Worm (Caenorhabditis elegans): ENCODE results near the gene F59B2.9.

F59B2.9 gene

DNA sequence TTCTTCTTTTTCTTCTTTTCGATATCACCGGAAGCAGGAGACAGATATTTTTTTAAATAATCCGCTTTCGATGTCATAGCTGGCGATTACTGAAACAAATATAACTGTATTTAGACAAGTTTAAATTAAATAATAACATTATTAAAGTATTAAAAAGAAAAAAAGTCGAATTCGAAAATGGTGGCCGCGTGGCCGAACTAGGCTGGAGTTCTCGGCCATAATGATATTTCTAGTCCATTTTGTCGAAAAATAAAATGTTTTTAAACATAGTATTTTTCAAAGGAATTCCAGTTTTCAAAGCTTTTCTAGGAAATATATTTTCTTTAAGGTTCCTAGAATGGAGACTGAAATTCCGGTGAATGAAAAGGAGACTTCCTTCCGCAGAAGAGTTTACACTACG, 44.6 kb downstream of the F59B2.9 start, which contains the start of the genes bud-13 and rpap-2:
TSS of gene bud-13 (minus strand) at position 89 of the 400 bp plus-strand sequence.
TSS of gene rpap-2 (plus strand) at position 329 of the 400 bp plus-strand sequence.
- no peak for TF ChIP-seq nhr-12 (tag; optimal IDR thresholded peaks at IDR 0.05)
- TF ChIP-seq nhr-28 (tag; optimal IDR thresholded peaks at IDR 0.05): no peak
- TF ChIP-seq zip-8 (tag; optimal IDR thresholded peaks at IDR 0.05): no peak

DNA sequence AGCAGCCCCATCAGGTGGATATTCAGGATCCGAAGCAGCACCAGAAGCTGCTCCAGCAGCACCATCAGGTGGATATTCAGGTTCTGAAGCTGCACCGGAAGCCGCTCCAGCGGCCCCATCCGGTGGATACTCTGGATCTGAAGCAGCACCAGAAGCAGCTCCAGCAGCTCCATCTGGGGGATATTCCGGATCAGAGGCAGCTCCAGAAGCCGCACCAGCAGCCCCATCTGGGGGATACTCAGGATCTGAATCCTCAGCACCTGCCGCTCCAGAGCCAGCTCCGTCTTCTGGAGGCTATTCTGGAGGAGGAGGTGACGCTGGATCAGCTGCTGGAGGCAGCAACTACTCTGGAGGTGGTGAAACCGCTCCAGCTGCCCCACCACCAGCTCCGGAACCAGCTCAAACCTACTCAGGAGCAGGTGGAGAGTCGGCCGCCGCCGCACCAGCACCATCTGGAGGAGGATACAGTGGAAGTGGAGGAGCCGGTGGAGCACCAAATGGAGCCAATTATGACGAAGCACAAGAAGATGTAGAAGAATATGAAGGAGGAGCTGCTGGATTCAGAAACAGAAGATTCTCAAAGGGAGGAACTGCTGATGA, 47.4 kb downstream of the F59B2.9 start:
- TF ChIP-seq elt-3 (tag; optimal IDR thresholded peaks at IDR 0.05) (no peak), drap-1 (GFP tag; optimal IDR thresholded peaks at IDR 0.05) (no peak), lin-32 (GFP tag; optimal IDR thresholded peaks at IDR 0.05) (no peak), mab-5 (tag; optimal IDR thresholded peaks at IDR 0.05) (no peak), ztf-11 (tag; optimal IDR thresholded peaks at IDR 0.05) (no peak), nhr-76 (tag; optimal IDR thresholded peaks at IDR 0.05) (no peak), snpc-4 (tag; optimal IDR thresholded peaks at IDR 0.05) (no peak), ces-1 (GFP tag; optimal IDR thresholded peaks at IDR 0.05) (no peak), lin-13 (tag; optimal IDR thresholded peaks at IDR 0.05) (no peak), bed-3 (GFP tag; optimal IDR thresholded peaks at IDR 0.05) (no peak), zip-8 (tag; optimal IDR thresholded peaks at IDR 0.05) (no peak), cnd-1 (tag; optimal IDR thresholded peaks at IDR 0.05) (no peak), unc-120 (tag; optimal IDR thresholded peaks at IDR 0.05; ENCODE audit: poor library complexity, severe bottlenecking) (no peak), ham-2 (GFP tag; optimal IDR thresholded peaks at IDR 0.05) (no peak), unc-39 (tag; optimal IDR thresholded peaks at IDR 0.05) (no peak), nhr-237 (tag; optimal IDR thresholded peaks at IDR 0.05) (no peak), nhr-28 (tag; optimal IDR thresholded peaks at IDR 0.05) (no peak), mls-2 (tag; optimal IDR thresholded peaks at IDR 0.05) (no peak), sem-2 (GFP tag; optimal IDR thresholded peaks at IDR 0.05) (no peak)

DNA sequence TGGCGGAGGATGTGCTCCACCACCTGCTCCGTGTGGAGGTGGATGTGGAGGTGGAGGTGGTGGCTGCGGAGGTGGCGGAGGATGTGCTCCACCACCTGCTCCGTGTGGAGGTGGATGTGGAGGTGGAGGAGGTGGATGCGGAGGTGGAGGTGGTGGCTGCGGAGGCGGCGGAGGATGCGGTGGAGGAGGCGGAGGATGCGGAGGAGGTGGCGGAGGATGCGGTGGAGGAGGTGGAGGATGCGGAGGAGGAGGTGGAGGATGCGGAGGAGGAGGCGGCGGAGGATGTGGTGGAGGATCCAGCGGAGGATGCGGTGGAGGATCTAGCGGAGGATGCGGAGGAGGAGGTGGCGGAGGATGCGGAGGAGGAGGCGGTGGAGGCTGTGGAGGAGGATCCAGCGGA, 49.7 kb downstream of the F59B2.9 start:
- no peak for TF ChIP-seq lin-13 (tag; optimal IDR thresholded peaks at IDR 0.05)
- peak; percentile 40 for TF ChIP-seq cnd-1 (tag; optimal IDR thresholded peaks at IDR 0.05)
- TF ChIP-seq sptf-1 (tag; optimal IDR thresholded peaks at IDR 0.05): peak; percentile 21
- no peak for TF ChIP-seq unc-62 (GFP tag; optimal IDR thresholded peaks at IDR 0.05)

DNA sequence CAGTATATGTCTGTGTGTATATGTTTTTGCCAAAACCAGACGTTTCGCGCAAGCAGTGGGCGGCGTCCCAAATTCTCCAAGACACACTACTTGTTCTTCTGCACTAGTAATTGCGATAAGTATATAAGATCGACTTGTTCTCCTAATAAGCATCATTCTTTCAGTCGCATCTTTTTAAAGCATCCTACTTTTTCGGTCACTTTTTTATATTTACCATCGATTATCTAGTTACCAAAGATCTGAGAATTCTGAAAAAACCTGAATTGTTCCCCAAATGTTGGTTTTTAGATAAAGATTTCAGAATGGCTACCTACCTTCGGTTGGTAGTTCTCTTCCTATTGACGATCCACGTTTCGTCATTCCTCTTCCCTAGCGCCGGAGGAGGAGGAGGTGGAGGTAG, 50.2 kb downstream of the F59B2.9 start, which contains the start of gene grl-25:
TSS of gene grl-25 (plus strand) at position 301 of the 400 bp plus-strand sequence.
- TF ChIP-seq nhr-2 (tag; optimal IDR thresholded peaks at IDR 0.05) (no peak), elt-3 (tag; optimal IDR thresholded peaks at IDR 0.05) (no peak), mls-2 (tag; optimal IDR thresholded peaks at IDR 0.05) (no peak), ceh-39 (tag; optimal IDR thresholded peaks at IDR 0.05) (no peak), ztf-11 (tag; optimal IDR thresholded peaks at IDR 0.05) (no peak), ham-2 (GFP tag; optimal IDR thresholded peaks at IDR 0.05) (no peak), unc-39 (tag; optimal IDR thresholded peaks at IDR 0.05) (no peak), elt-1 (tag; optimal IDR thresholded peaks at IDR 0.05; ENCODE audit: borderline replicate concordance, insufficient read depth) (no peak), ceh-43 (GFP tag; optimal IDR thresholded peaks at IDR 0.05) (no peak), pha-4 (tag; optimal IDR thresholded peaks at IDR 0.05) (no peak)
